Fruit fly (Drosophila melanogaster) whole organism, embryonic: Measurements from ENCODE around the gene Mrm2.

Source experiments
- Antp ChIP-seq: fragments of 200-800 bp; sonication (Bioruptor generic); optimal IDR thresholded peaks from 3 replicates; lab custom pipeline; 2016; ENCODE audit warnings: missing biosample characterization, missing genetic modification characterization
- CG10462 ChIP-seq: fragments of 200-800 bp; sonication (Bioruptor generic); optimal IDR thresholded peaks from 2 replicates; lab custom pipeline; 2016; ENCODE audit warnings: missing biosample characterization, missing genetic modification characterization
- CG12104 ChIP-seq: fragments of 200-800 bp; sonication (Bioruptor generic); optimal IDR thresholded peaks from 3 replicates; lab custom pipeline; 2016; ENCODE audit warnings: missing biosample characterization, missing genetic modification characterization
- CG12659 ChIP-seq: fragments of 200-800 bp; sonication (Bioruptor generic); optimal IDR thresholded peaks from 3 replicates; lab custom pipeline; 2017; ENCODE audit warnings: mild to moderate bottlenecking, missing biosample characterization, missing genetic modification reagents, missing genetic modification characterization
- CG15479 ChIP-seq: fragments of 200-800 bp; sonication (Bioruptor generic); optimal IDR thresholded peaks from 3 replicates; lab custom pipeline; 2019; ENCODE audit warnings: missing biosample characterization, mild to moderate bottlenecking, missing genetic modification characterization, moderate library complexity
- CG15514 ChIP-seq: fragments of 200-800 bp; sonication (Bioruptor generic); optimal IDR thresholded peaks from 3 replicates; lab custom pipeline; 2017; ENCODE audit warnings: missing biosample characterization, missing genetic modification characterization, mild to moderate bottlenecking, moderate library complexity, missing genetic modification reagents
- CG17568 ChIP-seq: fragments of 200-800 bp; sonication (Bioruptor generic); optimal IDR thresholded peaks from 2 replicates; lab custom pipeline; 2018; ENCODE audit warnings: missing biosample characterization, mild to moderate bottlenecking, missing genetic modification characterization, moderate library complexity
- CG17802 ChIP-seq: fragments of 200-800 bp; sonication (Bioruptor generic); optimal IDR thresholded peaks from 2 replicates; lab custom pipeline; 2018; ENCODE audit warnings: missing biosample characterization, mild to moderate bottlenecking, missing genetic modification characterization, moderate library complexity
- CG18262 ChIP-seq: fragments of 200-800 bp; optimal IDR thresholded peaks from 3 replicates; lab custom pipeline; 2019; ENCODE audit warnings: missing biosample characterization, mild to moderate bottlenecking, missing genetic modification characterization, moderate library complexity
- CG30020 ChIP-seq: fragments of 200-800 bp; optimal IDR thresholded peaks from 2 replicates; lab custom pipeline; 2019; ENCODE audit warnings: missing biosample characterization, mild to moderate bottlenecking, missing genetic modification characterization, moderate library complexity
- CG33557 ChIP-seq: fragments of 200-800 bp; sonication (Bioruptor generic); optimal IDR thresholded peaks from 2 replicates; lab custom pipeline; 2019; ENCODE audit warnings: missing biosample characterization, mild to moderate bottlenecking, missing genetic modification characterization, moderate library complexity
- CG3726 ChIP-seq: fragments of 200-800 bp; sonication (Bioruptor generic); IDR thresholded peaks from 3 replicates; pipeline ENCODE4, ENCODE4 v1.3.6; 2022; ENCODE audit warnings: missing biosample characterization, missing genetic modification characterization
- CG5245 ChIP-seq: fragments of 200-800 bp; sonication (Bioruptor generic); optimal IDR thresholded peaks from 3 replicates; lab custom pipeline; 2016; ENCODE audit warnings: missing biosample characterization, missing genetic modification characterization
- CG6654 ChIP-seq: fragments of 200-800 bp; sonication (Bioruptor generic); optimal IDR thresholded peaks from 2 replicates; lab custom pipeline; 2017; ENCODE audit warnings: missing biosample characterization, mild to moderate bottlenecking, missing genetic modification characterization
- CG7987 ChIP-seq: fragments of 200-800 bp; sonication (Bioruptor generic); optimal IDR thresholded peaks from 2 replicates; lab custom pipeline; 2018; ENCODE audit warnings: missing biosample characterization, mild to moderate bottlenecking, missing genetic modification characterization, moderate library complexity
- CG9727 ChIP-seq: fragments of 200-800 bp; sonication (Bioruptor generic); optimal IDR thresholded peaks from 3 replicates; lab custom pipeline; 2017; ENCODE audit warnings: missing biosample characterization, mild to moderate bottlenecking, missing genetic modification characterization
- CG9797 ChIP-seq: fragments of 200-800 bp; sonication (Bioruptor generic); optimal IDR thresholded peaks from 3 replicates; lab custom pipeline; 2018; ENCODE audit warnings: missing biosample characterization, mild to moderate bottlenecking, missing genetic modification characterization
- CG9817 ChIP-seq: fragments of 200-800 bp; sonication (Bioruptor generic); optimal IDR thresholded peaks from 2 replicates; lab custom pipeline; 2018; ENCODE audit warnings: missing biosample characterization, mild to moderate bottlenecking, missing genetic modification characterization, moderate library complexity
- Chrac-16 ChIP-seq: fragments of 200-800 bp; sonication (Bioruptor generic); optimal IDR thresholded peaks from 3 replicates; lab custom pipeline; 2016; ENCODE audit warnings: missing biosample characterization, missing genetic modification characterization
- CoRest ChIP-seq: fragments of 200-800 bp; sonication (Bioruptor generic); optimal IDR thresholded peaks from 3 replicates; lab custom pipeline; 2018; ENCODE audit warnings: missing biosample characterization, mild to moderate bottlenecking, missing genetic modification characterization, moderate library complexity
- CrebB ChIP-seq: fragments of 200-800 bp; sonication (Bioruptor generic); optimal IDR thresholded peaks from 3 replicates; lab custom pipeline; 2018; ENCODE audit warnings: missing biosample characterization, mild to moderate bottlenecking, missing genetic modification characterization
- D ChIP-seq, 2 experiments: fragments of 200-800 bp in 1 of 2; fragments of >200 bp in 1 of 2; sonication (Bioruptor generic) in 1 of 2; optimal IDR thresholded peaks; 2 replicates in 1 of 2; 3 replicates in 1 of 2; lab custom pipeline; 2017; ENCODE audit warnings: mild to moderate bottlenecking in 1 of 2, missing biosample characterization in 1 of 2, missing genetic modification characterization in 1 of 2, missing genetic modification reagents in 1 of 2
- Dad ChIP-seq: fragments of 200-800 bp; sonication (Bioruptor generic); optimal IDR thresholded peaks from 3 replicates; lab custom pipeline; 2016; ENCODE audit warnings: missing biosample characterization, missing genetic modification characterization
- Drgx ChIP-seq: fragments of 200-800 bp; sonication (Bioruptor generic); IDR thresholded peaks from 2 replicates; pipeline ENCODE4 v1.3.6; 2022; ENCODE audit warnings: missing biosample characterization, missing genetic modification characterization
- Ets65A ChIP-seq: fragments of 200-800 bp; sonication (Bioruptor generic); peaks from one replicate; lab custom pipeline; 2016; ENCODE audit warnings: missing biosample characterization, missing genetic modification characterization
- Ets97D ChIP-seq: fragments of 200-800 bp; sonication (Bioruptor generic); optimal IDR thresholded peaks from 3 replicates; lab custom pipeline; 2016; ENCODE audit warnings: missing biosample characterization, missing genetic modification characterization
- Hmr ChIP-seq: fragments of 200-800 bp; sonication (Bioruptor generic); optimal IDR thresholded peaks from 3 replicates; lab custom pipeline; 2017; ENCODE audit warnings: mild to moderate bottlenecking, missing biosample characterization, missing genetic modification reagents, missing genetic modification characterization
- Neu2 ChIP-seq: fragments of 200-800 bp; sonication (Bioruptor generic); optimal IDR thresholded peaks from 3 replicates; lab custom pipeline; 2016; ENCODE audit warnings: missing biosample characterization, missing genetic modification characterization, borderline replicate concordance
- TFAM ChIP-seq: fragments of 200-800 bp; sonication (Bioruptor generic); optimal IDR thresholded peaks from 2 replicates; lab custom pipeline; 2017; ENCODE audit warnings: missing biosample characterization, missing genetic modification characterization, inconsistent platforms
- Xrp1 ChIP-seq: fragments of 200-800 bp; sonication (Bioruptor generic); IDR thresholded peaks from 2 replicates; pipeline ENCODE4 v1.3.6; 2022; ENCODE audit warnings: missing biosample characterization, missing genetic modification characterization
- bigmax ChIP-seq: fragments of 200-800 bp; sonication (Bioruptor generic); optimal IDR thresholded peaks from 2 replicates; lab custom pipeline; 2018; ENCODE audit warnings: missing biosample characterization, mild to moderate bottlenecking, missing genetic modification characterization
- caup ChIP-seq: fragments of 200-800 bp; sonication (Bioruptor generic); optimal IDR thresholded peaks from 3 replicates; lab custom pipeline; 2017; ENCODE audit warnings: missing biosample characterization, mild to moderate bottlenecking, missing genetic modification characterization, moderate library complexity; ENCODE audit not compliant: severe bottlenecking
- cwo ChIP-seq: fragments of 200-800 bp; sonication (Bioruptor generic); optimal IDR thresholded peaks from 3 replicates; lab custom pipeline; 2017; ENCODE audit warnings: missing biosample characterization, missing genetic modification characterization, mild to moderate bottlenecking, moderate library complexity, missing genetic modification reagents
- dysf ChIP-seq: fragments of 200-800 bp; sonication (Bioruptor generic); IDR thresholded peaks from 3 replicates; pipeline ENCODE4 v1.3.6; 2022; ENCODE audit warnings: missing biosample characterization, missing genetic modification characterization
- ems ChIP-seq: fragments of 200-800 bp; sonication (Bioruptor generic); optimal IDR thresholded peaks from 3 replicates; lab custom pipeline; 2016; ENCODE audit warnings: missing biosample characterization, missing genetic modification characterization
- eve ChIP-seq, 2 experiments: fragments of >200 bp; optimal IDR thresholded peaks; 2 replicates each; lab custom pipeline; 2017; ENCODE audit warnings: missing biosample characterization in 2 of 2, missing genetic modification characterization in 2 of 2
- eyg ChIP-seq: fragments of 200-800 bp; sonication (Bioruptor generic); optimal IDR thresholded peaks from 3 replicates; lab custom pipeline; 2016; ENCODE audit warnings: missing biosample characterization, missing genetic modification characterization
- fd96Cb ChIP-seq: fragments of 200-800 bp; sonication (Bioruptor generic); optimal IDR thresholded peaks from 2 replicates; lab custom pipeline; 2018; ENCODE audit warnings: missing biosample characterization, mild to moderate bottlenecking, missing genetic modification characterization, moderate library complexity
- fru ChIP-seq: fragments of >200 bp; optimal IDR thresholded peaks from 2 replicates; lab custom pipeline; 2017
- gfzf ChIP-seq: fragments of 200-800 bp; sonication (Bioruptor generic); optimal IDR thresholded peaks from 2 replicates; lab custom pipeline; 2016; ENCODE audit warnings: missing biosample characterization, mild to moderate bottlenecking, missing genetic modification characterization, moderate library complexity
- grau ChIP-seq: fragments of 200-800 bp; optimal IDR thresholded peaks from 3 replicates; lab custom pipeline; 2019; ENCODE audit warnings: missing biosample characterization, mild to moderate bottlenecking, missing genetic modification characterization, moderate library complexity
- gt ChIP-seq: fragments of 200-800 bp; sonication (Bioruptor generic); IDR thresholded peaks from 2 replicates; pipeline ENCODE4 v1.3.6; 2022; ENCODE audit warnings: missing biosample characterization, missing genetic modification characterization
- ind ChIP-seq: fragments of 200-800 bp; sonication (Bioruptor generic); optimal IDR thresholded peaks from 3 replicates; lab custom pipeline; 2016; ENCODE audit warnings: missing biosample characterization, missing genetic modification characterization
- pzg ChIP-seq: fragments of 200-800 bp; sonication (Bioruptor generic); optimal IDR thresholded peaks from 3 replicates; lab custom pipeline; 2018; ENCODE audit warnings: missing biosample characterization, mild to moderate bottlenecking, missing genetic modification characterization, moderate library complexity
- repo ChIP-seq: fragments of 200-800 bp; sonication (Bioruptor generic); optimal IDR thresholded peaks from 2 replicates; lab custom pipeline; 2016; ENCODE audit warnings: missing biosample characterization, missing genetic modification characterization
- row ChIP-seq: fragments of 200-800 bp; sonication (Bioruptor generic); IDR thresholded peaks from 3 replicates; pipeline ENCODE4 v1.3.6; 2022; ENCODE audit warnings: missing biosample characterization, missing genetic modification characterization
- sd ChIP-seq: fragments of 200-800 bp; sonication (Bioruptor generic); optimal IDR thresholded peaks from 3 replicates; lab custom pipeline; 2018; ENCODE audit warnings: missing biosample characterization, mild to moderate bottlenecking, missing genetic modification characterization, moderate library complexity
- tup ChIP-seq: fragments of 200-800 bp; sonication (Bioruptor generic); optimal IDR thresholded peaks from 2 replicates; lab custom pipeline; 2016; ENCODE audit warnings: missing biosample characterization, mild to moderate bottlenecking, missing genetic modification characterization, moderate library complexity
- vvl ChIP-seq: fragments of 200-800 bp; sonication (Bioruptor generic); IDR thresholded peaks from 2 replicates; pipeline ENCODE4 v1.3.6; 2022; ENCODE audit warnings: missing biosample characterization, missing genetic modification characterization
- zen2 ChIP-seq: fragments of 200-800 bp; sonication (Bioruptor generic); IDR thresholded peaks from 3 replicates; pipeline ENCODE4 v1.3.6; 2022; ENCODE audit warnings: missing biosample characterization, missing genetic modification characterization; ENCODE audit not compliant: partially characterized antibody

Mrm2 gene

DNA sequence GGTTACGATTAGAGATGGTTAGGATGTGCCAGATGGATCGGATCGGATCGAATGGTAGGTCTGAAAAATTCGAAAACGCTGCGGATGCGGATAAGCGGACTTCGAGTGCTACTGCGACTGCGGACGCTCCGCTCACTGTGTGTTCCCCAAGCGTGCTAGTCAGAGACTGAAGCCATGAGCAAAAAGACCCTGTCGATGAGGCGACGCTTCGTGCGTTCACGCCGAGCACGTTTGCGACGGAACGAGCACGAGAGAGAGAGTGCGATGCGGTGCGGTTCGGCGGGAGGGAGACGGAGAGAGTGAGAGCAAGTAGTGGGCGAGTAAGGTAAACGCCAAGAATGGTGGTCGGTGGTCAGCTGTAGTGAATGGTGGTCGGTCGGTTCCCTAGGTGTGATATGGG lies 24.7 kb upstream of the Mrm2 start, which contains the start of gene bnl (continued):
- TF ChIP-seq CG17568 (GFP tag; lab: Kevin White, UChicago) (peak; percentile 16), caup (GFP tag; lab: Kevin White, UChicago) (peak; percentile 62), CG5245 (peak; percentile 33), CG10462 (no peak), D (optimal IDR thresholded peaks at IDR 0.05; lab: Kevin White, UChicago) (no peak), D (GFP tag; optimal IDR thresholded peaks at IDR 0.05; lab: Kevin White, UChicago) (no peak), CG9797 (GFP tag; lab: Kevin White, UChicago) (peak; percentile 3), CrebB (tag; lab: Kevin White, UChicago) (peak; percentile 69), dysf (GFP tag; lab: Robert Waterston, UW) (peak; percentile 46; the same call in 1 of the 3 replicates), CG3726 (GFP tag; lab: Robert Waterston, UW) (0 out of 3 replicates have a peak, but pooled peaks have one; percentile 7), CG7987 (GFP tag; lab: Kevin White, UChicago) (peak; percentile 62), gt (no peak), Neu2 (GFP tag; lab: Kevin White, UChicago) (peak; percentile 21), gfzf (GFP tag; lab: Kevin White, UChicago) (no peak), Dad (GFP tag; lab: Kevin White, UChicago) (peak; percentile 74), Antp (GFP tag; lab: Kevin White, UChicago) (peak; percentile 34), eyg (GFP tag; lab: Kevin White, UChicago) (peak; percentile 34), CG33557 (peak; percentile 58), tup (GFP tag; lab: Kevin White, UChicago) (no peak), sd (tag; lab: Kevin White, UChicago) (peak; percentile 62), TFAM (GFP tag; lab: Kevin White, UChicago) (no peak), fd96Cb (no peak), CG17802 (tag; lab: Kevin White, UChicago) (no peak), zen2 (peak; percentile 70; the same call in 2 of the 3 replicates), Hmr (GFP tag; lab: Kevin White, UChicago) (peak; percentile 54), pzg (GFP tag; lab: Kevin White, UChicago) (peak; percentile 2), CG15514 (GFP tag; lab: Kevin White, UChicago) (peak; percentile 35), Drgx (GFP tag; lab: Robert Waterston, UW) (peak; percentile 70), CG12659 (GFP tag; lab: Kevin White, UChicago) (peak; percentile 13), vvl (GFP tag; lab: Robert Waterston, UW) (peak; percentile 70; the same call in 1 of the 2 replicates), Ets97D (GFP tag; lab: Kevin White, UChicago) (no peak), Chrac-16 (GFP tag; lab: Kevin White, UChicago) (no peak), ems (GFP tag; lab: Kevin White, UChicago) (peak; percentile 55), CG6654 (GFP tag; lab: Kevin White, UChicago) (no peak), row (GFP tag; lab: Robert Waterston, UW) (no peak; the same call in 2 of the 3 replicates), fru (lab: Kevin White, UChicago) (no peak), grau (tag; lab: Kevin White, UChicago) (peak; percentile 44), Ets65A (no peak), eve (GFP tag; optimal IDR thresholded peaks at IDR 0.05; lab: Kevin White, UChicago) (no peak), cwo (GFP tag; lab: Kevin White, UChicago) (peak; percentile 85), bigmax (GFP tag; lab: Kevin White, UChicago) (peak; percentile 42), Xrp1 (GFP tag; lab: Robert Waterston, UW) (peak; percentile 33; the same call in 1 of the 2 replicates), CG9817 (tag; lab: Kevin White, UChicago) (no peak), CG15479 (GFP tag; lab: Kevin White, UChicago) (peak; percentile 67), CG9727 (GFP tag; lab: Kevin White, UChicago) (peak; percentile 53), ind (GFP tag; lab: Kevin White, UChicago) (no peak), CG30020 (tag; lab: Kevin White, UChicago) (no peak), repo (GFP tag; lab: Kevin White, UChicago) (peak; percentile 44), CG12104 (GFP tag; lab: Kevin White, UChicago) (no peak), CoRest (peak; percentile 53), CG18262 (tag; lab: Kevin White, UChicago) (peak; percentile 27)
